Worm (Caenorhabditis elegans) whole organism, L4 larva: ENCODE results near the gene smk-1.
A peak's percentile ranks its signal among the peaks of the same experiment; 100 is the strongest.

Source experiments
- D1046.2 ChIP-seq: fragments of 200-800 bp; sonication (Bioruptor generic); IDR thresholded peaks from 2 replicates; pipeline ENCODE4 v1.3.6; 2022; ENCODE audit warnings: missing genetic modification characterization, missing compliant biosample characterization
- F26F4.8 ChIP-seq: fragments of 200-800 bp; sonication (Bioruptor generic); conservative IDR thresholded peaks from 2 replicates; pipeline ENCODE4 v1.3.6; 2022; ENCODE audit warnings: missing genetic modification characterization, missing compliant biosample characterization
- F37D6.2 ChIP-seq: sonication (generic microtip); optimal IDR thresholded peaks from 2 replicates; lab custom pipeline; 2016; ENCODE audit warnings: mild to moderate bottlenecking, missing genetic modification characterization, missing compliant biosample characterization
- F49E8.2 ChIP-seq: sonication (generic microtip); optimal IDR thresholded peaks from 2 replicates; lab custom pipeline; 2016; ENCODE audit warnings: missing compliant biosample characterization, mild to moderate bottlenecking, missing genetic modification characterization, borderline replicate concordance
- T20F7.1 ChIP-seq: fragments of 200-800 bp; sonication (Bioruptor generic); optimal IDR thresholded peaks from 2 replicates; lab custom pipeline; 2018; ENCODE audit warnings: mild to moderate bottlenecking, missing genetic modification characterization, missing compliant biosample characterization
- Y48G9A.11 ChIP-seq: fragments of 200-800 bp; sonication (Bioruptor generic); IDR thresholded peaks from 2 replicates; pipeline ENCODE4 v1.3.6; 2022; ENCODE audit warnings: missing genetic modification reagents, missing genetic modification characterization, missing compliant biosample characterization
- ZK337.2 ChIP-seq: fragments of 200-800 bp; sonication (Bioruptor generic); IDR thresholded peaks from 2 replicates; pipeline ENCODE4 v1.3.6; 2022; ENCODE audit warnings: missing genetic modification reagents, missing genetic modification characterization, missing compliant biosample characterization
- ZK546.5 ChIP-seq, 2 experiments: sonication (generic microtip); optimal IDR thresholded peaks; 2 replicates each; lab custom pipeline; 2017; ENCODE audit warnings: missing biosample characterization in 2 of 2, missing genetic modification characterization in 2 of 2
- aha-1 ChIP-seq: fragments of 150-350 bp; peaks from one replicate; lab custom pipeline; 2014; ENCODE audit warnings: missing biosample characterization, missing genetic modification characterization
- daf-16 ChIP-seq, 3 experiments: sonication (generic microtip); optimal IDR thresholded peaks; 2 replicates each; lab custom pipeline; 2016 to 2017; ENCODE audit warnings: missing genetic modification characterization in 3 of 3, missing genetic modification reagents in 3 of 3, mild to moderate bottlenecking in 2 of 3, missing compliant biosample characterization in 2 of 3, missing biosample characterization in 1 of 3, moderate library complexity in 1 of 3
- daf-19 ChIP-seq: fragments of 200-800 bp; sonication (Bioruptor generic); conservative IDR thresholded peaks from 2 replicates; pipeline ENCODE4 v1.3.6; 2022; ENCODE audit warnings: missing genetic modification characterization, missing compliant biosample characterization
- daf-8 ChIP-seq: fragments of 200-800 bp; sonication (Bioruptor generic); IDR thresholded peaks from 2 replicates; pipeline ENCODE4 v1.3.6; 2022; ENCODE audit warnings: missing genetic modification characterization, missing compliant biosample characterization
- egl-27 ChIP-seq: sonication (generic microtip); optimal IDR thresholded peaks from 3 replicates; lab custom pipeline; 2017; ENCODE audit warnings: missing biosample characterization, missing genetic modification reagents, missing genetic modification characterization
- gei-8 ChIP-seq: fragments of 200-800 bp; sonication (Bioruptor generic); optimal IDR thresholded peaks from 2 replicates; lab custom pipeline; 2018; ENCODE audit warnings: mild to moderate bottlenecking, missing genetic modification characterization, missing compliant biosample characterization
- hlh-11 ChIP-seq: fragments of 200-800 bp; sonication (Bioruptor generic); optimal IDR thresholded peaks from 2 replicates; lab custom pipeline; 2018; ENCODE audit warnings: mild to moderate bottlenecking, missing genetic modification characterization, missing compliant biosample characterization
- hlh-30 ChIP-seq: sonication (generic microtip); optimal IDR thresholded peaks from 2 replicates; lab custom pipeline; 2017; ENCODE audit warnings: antibody characterized with exemption, mild to moderate bottlenecking, missing genetic modification characterization, missing compliant biosample characterization; ENCODE audit not compliant: insufficient read depth
- jun-1 ChIP-seq: fragments of 150-350 bp; optimal IDR thresholded peaks from 2 replicates; lab custom pipeline; 2014; ENCODE audit warnings: missing biosample characterization, missing genetic modification reagents, missing genetic modification characterization
- lin-1 ChIP-seq: fragments of 200-800 bp; sonication (Bioruptor generic); IDR thresholded peaks from 2 replicates; pipeline ENCODE4 v1.3.6; 2022; ENCODE audit warnings: missing genetic modification reagents, missing genetic modification characterization, missing compliant biosample characterization
- lin-15B ChIP-seq: fragments of 150-350 bp; sonication (generic microtip); optimal IDR thresholded peaks from 3 replicates; lab custom pipeline; 2014; ENCODE audit warnings: missing biosample characterization, missing genetic modification characterization
- lin-38 ChIP-seq: fragments of 200-800 bp; sonication (Bioruptor generic); IDR thresholded peaks from 2 replicates; pipeline ENCODE4 v1.3.6; 2022; ENCODE audit warnings: missing genetic modification reagents, missing genetic modification characterization, missing compliant biosample characterization
- lin-39 ChIP-seq: fragments of 150-350 bp; optimal IDR thresholded peaks from 2 replicates; lab custom pipeline; 2014; ENCODE audit warnings: missing biosample characterization, missing genetic modification reagents, missing genetic modification characterization
- lir-3 ChIP-seq: sonication (generic microtip); optimal IDR thresholded peaks from 2 replicates; lab custom pipeline; 2016; ENCODE audit warnings: mild to moderate bottlenecking, missing genetic modification characterization, missing compliant biosample characterization
- madf-9 ChIP-seq: fragments of 200-800 bp; sonication (Bioruptor generic); conservative IDR thresholded peaks from 2 replicates; pipeline ENCODE4 v1.3.6; 2022; ENCODE audit warnings: missing genetic modification reagents, missing genetic modification characterization, missing compliant biosample characterization
- mdl-1 ChIP-seq, 2 experiments: fragments of 150-350 bp in 1 of 2; sonication (generic microtip) in 1 of 2; optimal IDR thresholded peaks; 2 replicates each; lab custom pipeline; 2014 to 2017; ENCODE audit warnings: missing biosample characterization in 2 of 2, missing genetic modification characterization in 2 of 2
- mdt-29 ChIP-seq: fragments of 200-800 bp; sonication (Bioruptor generic); IDR thresholded peaks from 2 replicates; pipeline ENCODE4 v1.3.6; 2022; ENCODE audit warnings: missing genetic modification reagents, missing genetic modification characterization, missing compliant biosample characterization
- mes-2 ChIP-seq: sonication (generic microtip); optimal IDR thresholded peaks from 2 replicates; lab custom pipeline; 2016; ENCODE audit warnings: missing genotype, mild to moderate bottlenecking, missing genetic modification characterization, missing compliant biosample characterization; ENCODE audit not compliant: poor library complexity, severe bottlenecking
- mxl-3 ChIP-seq: fragments of 200-800 bp; sonication (Bioruptor generic); optimal IDR thresholded peaks from 2 replicates; lab custom pipeline; 2018; ENCODE audit warnings: mild to moderate bottlenecking, missing genetic modification characterization, missing compliant biosample characterization
- nhr-111 ChIP-seq: fragments of 200-800 bp; sonication (Bioruptor generic); optimal IDR thresholded peaks from 2 replicates; lab custom pipeline; 2018; ENCODE audit warnings: mild to moderate bottlenecking, missing genetic modification characterization, missing compliant biosample characterization
- nhr-28 ChIP-seq: fragments of 150-350 bp; optimal IDR thresholded peaks from 2 replicates; lab custom pipeline; 2014; ENCODE audit warnings: missing biosample characterization, missing genetic modification characterization
- nhr-41 ChIP-seq: fragments of 200-800 bp; sonication (Bioruptor generic); IDR thresholded peaks from 2 replicates; pipeline ENCODE4 v1.3.6; 2022; ENCODE audit warnings: missing genetic modification reagents, missing genetic modification characterization, missing compliant biosample characterization
- pha-4 ChIP-seq, 2 experiments: fragments of 150-350 bp in 1 of 2; fragments of 200-800 bp in 1 of 2; sonication (Bioruptor generic) in 1 of 2; IDR thresholded peaks in 1 of 2; optimal IDR thresholded peaks in 1 of 2; 2 replicates each; pipeline versions ENCODE4 v1.3.6 to Lab custom; 2014 to 2022; ENCODE audit warnings: missing genetic modification characterization in 2 of 2, missing genetic modification reagents in 2 of 2, missing biosample characterization in 1 of 2, missing compliant biosample characterization in 1 of 2
- php-3 ChIP-seq: fragments of 200-800 bp; sonication (Bioruptor generic); IDR thresholded peaks from 2 replicates; pipeline ENCODE4 v1.3.6; 2022; ENCODE audit warnings: missing genetic modification reagents, missing genetic modification characterization, missing compliant biosample characterization
- pqm-1 ChIP-seq: sonication (generic microtip); optimal IDR thresholded peaks from 2 replicates; lab custom pipeline; 2017; ENCODE audit warnings: missing biosample characterization, missing genetic modification characterization
- rbr-2 ChIP-seq: sonication (generic microtip); optimal IDR thresholded peaks from 2 replicates; lab custom pipeline; 2016; ENCODE audit warnings: missing genotype, missing genetic modification characterization, missing compliant biosample characterization
- set-16 ChIP-seq: fragments of 200-800 bp; sonication (Bioruptor generic); IDR thresholded peaks from 2 replicates; pipeline ENCODE4 v1.3.6; 2022; ENCODE audit warnings: missing genetic modification reagents, missing genetic modification characterization, missing compliant biosample characterization
- skn-1 ChIP-seq: fragments of 150-350 bp; optimal IDR thresholded peaks from 2 replicates; lab custom pipeline; 2014; ENCODE audit warnings: missing biosample characterization, missing genetic modification characterization
- tra-1 ChIP-seq: fragments of 200-800 bp; sonication (Bioruptor generic); IDR thresholded peaks from 2 replicates; pipeline ENCODE4 v1.3.6; 2022; ENCODE audit warnings: missing genetic modification reagents, missing genetic modification characterization, missing compliant biosample characterization
- unc-130 ChIP-seq: sonication (generic microtip); optimal IDR thresholded peaks from 2 replicates; lab custom pipeline; 2016; ENCODE audit warnings: missing genetic modification reagents, missing genetic modification characterization, missing compliant biosample characterization
- unc-62 ChIP-seq, 3 experiments: fragments of 150-350 bp in 1 of 3; sonication (generic microtip); optimal IDR thresholded peaks in 2 of 3; peaks in 1 of 3; 1 replicate in 1 of 3; 2 replicates in 2 of 3; lab custom pipeline; 2014 to 2017; ENCODE audit warnings: missing biosample characterization in 3 of 3, missing genetic modification characterization in 3 of 3, missing genetic modification reagents in 3 of 3, missing genotype in 1 of 3
- vab-7 ChIP-seq: fragments of 200-800 bp; sonication (Bioruptor generic); IDR thresholded peaks from 2 replicates; pipeline ENCODE4 v1.3.6; 2022; ENCODE audit warnings: missing genetic modification reagents, missing genetic modification characterization, missing compliant biosample characterization
- ztf-11 ChIP-seq: fragments of 150-350 bp; optimal IDR thresholded peaks from 2 replicates; lab custom pipeline; 2014; ENCODE audit warnings: missing biosample characterization, missing genetic modification characterization
- ztf-7 ChIP-seq: fragments of 150-350 bp; optimal IDR thresholded peaks from 2 replicates; lab custom pipeline; 2014; ENCODE audit warnings: missing biosample characterization, missing genetic modification characterization

The smk-1 gene

DNA sequence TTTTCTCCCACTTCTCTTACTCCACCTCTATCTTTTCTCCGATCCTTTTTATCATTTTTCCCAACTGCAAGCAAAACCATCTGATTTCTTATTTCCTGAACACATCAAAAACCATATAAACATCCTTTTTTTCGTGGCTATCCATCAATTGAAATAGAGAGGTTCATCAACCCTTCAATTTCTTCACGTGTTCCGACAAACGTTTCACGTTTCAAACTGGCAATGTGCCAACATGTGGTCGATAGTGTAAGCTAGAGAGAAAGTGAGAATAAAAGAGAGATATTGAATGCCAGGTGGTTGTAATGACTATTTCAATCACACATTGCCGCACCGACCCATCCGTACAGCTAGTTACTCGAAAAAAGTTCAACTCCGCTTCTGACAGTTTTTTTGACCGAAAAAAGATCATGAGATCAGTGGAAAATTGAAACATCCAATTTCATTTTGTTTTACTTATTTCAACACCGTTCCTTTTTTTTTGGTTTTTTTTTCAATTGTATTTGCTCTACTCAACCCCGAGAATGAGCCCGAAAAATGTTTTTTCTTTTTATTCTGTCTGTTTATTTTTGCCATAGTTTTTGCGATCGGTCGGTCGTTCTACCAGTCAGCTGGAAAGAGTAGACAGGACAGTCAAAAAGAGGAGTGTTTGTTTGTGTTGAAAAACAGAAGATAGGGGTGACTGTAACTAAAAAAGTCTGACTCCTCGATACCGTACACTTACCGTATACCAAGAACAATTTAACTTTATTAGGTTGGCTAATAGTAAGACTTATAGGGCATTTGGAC, 51.2 kb downstream of the smk-1 start (continued):
- no peak for TF ChIP-seq unc-62 (GFP tag; optimal IDR thresholded peaks at IDR 0.05 in 1 of 2; lab: Kevin White, UChicago)
- TF ChIP-seq unc-62 (tag; optimal IDR thresholded peaks at IDR 0.05; lab: Kevin White, UChicago): no peak
- peak; percentile 79 for TF ChIP-seq hlh-11 (tag; lab: Kevin White, UChicago)
- TF ChIP-seq nhr-28 (tag; lab: Kevin White, UChicago): peak; percentile 26
- no peak for TF ChIP-seq rbr-2 (tag; lab: Kevin White, UChicago)
- no peak for TF ChIP-seq ztf-7 (tag; lab: Kevin White, UChicago)
- TF ChIP-seq pha-4 (GFP tag; IDR thresholded peaks at IDR 0.05; lab: Robert Waterston, UW): no peak
- peak; percentile 53 for TF ChIP-seq pha-4 (tag; optimal IDR thresholded peaks at IDR 0.05; lab: Kevin White, UChicago)
- TF ChIP-seq, all 104 proteins: peak for 15

DNA sequence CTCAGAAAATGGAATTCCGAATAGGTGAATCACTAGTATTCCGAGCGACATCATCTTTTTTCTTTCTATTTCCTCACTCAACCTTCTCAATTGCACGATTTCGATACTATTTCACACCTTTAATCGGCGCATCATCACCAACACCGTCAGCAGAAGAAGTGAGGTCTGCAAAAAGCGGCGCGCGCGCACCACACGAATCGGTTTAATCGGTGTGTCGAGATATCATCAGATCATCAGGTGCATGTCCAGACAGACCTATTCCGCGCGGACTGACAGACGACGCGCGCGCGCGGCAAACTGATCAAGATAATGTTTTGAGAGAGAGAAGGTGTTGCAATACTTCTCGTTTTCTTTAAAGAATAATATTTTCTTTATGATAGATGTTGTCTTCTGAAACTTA, 52.9 kb downstream of the smk-1 start:
- TF ChIP-seq daf-8 (GFP tag; lab: Robert Waterston, UW) (no peak), skn-1 (tag; lab: Kevin White, UChicago) (no peak), rbr-2 (tag; lab: Kevin White, UChicago) (no peak), hlh-30 (tag; lab: Kevin White, UChicago) (peak; percentile 62), nhr-41 (GFP tag; lab: Robert Waterston, UW) (no peak), nhr-111 (GFP tag; lab: Kevin White, UChicago) (no peak), php-3 (no peak), ZK546.5 (tag; optimal IDR thresholded peaks at IDR 0.05; lab: Kevin White, UChicago) (no peak), F37D6.2 (tag; lab: Kevin White, UChicago) (no peak), D1046.2 (GFP tag; lab: Robert Waterston, UW) (no peak), egl-27 (tag; lab: Kevin White, UChicago) (no peak), daf-16 (GFP tag; optimal IDR thresholded peaks at IDR 0.05; lab: Kevin White, UChicago) (no peak), daf-16 (tag; optimal IDR thresholded peaks at IDR 0.05; lab: Kevin White, UChicago) (no peak), jun-1 (tag; lab: Kevin White, UChicago) (no peak), mxl-3 (peak; percentile 77), set-16 (0 out of 2 replicates have a peak, but pooled peaks have one; percentile 18), daf-19 (no peak), nhr-28 (tag; lab: Kevin White, UChicago) (peak; percentile 8), pqm-1 (tag; lab: Kevin White, UChicago) (no peak), gei-8 (GFP tag; lab: Kevin White, UChicago) (no peak), mdt-29 (no peak), lin-38 (GFP tag; lab: Robert Waterston, UW) (no peak), ztf-11 (tag; lab: Kevin White, UChicago) (no peak), vab-7 (GFP tag; lab: Robert Waterston, UW) (no peak), lin-1 (GFP tag; lab: Robert Waterston, UW) (no peak), lin-39 (no peak), Y48G9A.11 (GFP tag; lab: Robert Waterston, UW) (no peak), ZK337.2 (GFP tag; lab: Robert Waterston, UW) (no peak), mes-2 (peak; percentile 19), mdl-1 (tag; optimal IDR thresholded peaks at IDR 0.05; lab: Kevin White, UChicago) (peak in 1 of 2 experiments; percentile 7), F49E8.2 (no peak), tra-1 (GFP tag; lab: Robert Waterston, UW) (no peak), lin-15B (no peak), unc-130 (GFP tag; lab: Kevin White, UChicago) (no peak), madf-9 (GFP tag; lab: Robert Waterston, UW) (peak; percentile 48; the same call in 1 of the 2 replicates), F26F4.8 (GFP tag; lab: Robert Waterston, UW) (no peak), hlh-11 (tag; lab: Kevin White, UChicago) (peak; percentile 54), lir-3 (tag; lab: Kevin White, UChicago) (no peak), unc-62 (GFP tag; optimal IDR thresholded peaks at IDR 0.05 in 1 of 2; lab: Kevin White, UChicago) (no peak), unc-62 (tag; optimal IDR thresholded peaks at IDR 0.05; lab: Kevin White, UChicago) (no peak), T20F7.1 (no peak), aha-1 (peak; percentile 6)
